Fruit fly (Drosophila melanogaster) whole organism, embryonic: ENCODE results near the gene CG46059.

Experiments used
- Atf-2 ChIP-seq: fragments of 200-800 bp; sonication (Bioruptor generic); optimal IDR thresholded peaks from 2 replicates; lab custom pipeline; 2016; ENCODE audit warnings: missing biosample characterization, missing genetic modification characterization
- Bdp1 ChIP-seq: fragments of 200-800 bp; sonication (Bioruptor generic); optimal IDR thresholded peaks from 3 replicates; lab custom pipeline; 2016; ENCODE audit warnings: missing biosample characterization, missing genetic modification characterization
- CG11456 ChIP-seq: fragments of 200-800 bp; sonication (Bioruptor generic); IDR thresholded peaks from 3 replicates; pipeline ENCODE4 v1.3.6; 2022; ENCODE audit warnings: missing biosample characterization, missing genetic modification characterization
- CG14441 ChIP-seq: fragments of 200-800 bp; sonication (Bioruptor generic); IDR thresholded peaks from 2 replicates; pipeline ENCODE4 v1.3.6; 2022; ENCODE audit warnings: missing biosample characterization, missing genetic modification characterization
- CG14710 ChIP-seq: fragments of 200-800 bp; sonication (Bioruptor generic); optimal IDR thresholded peaks from 3 replicates; lab custom pipeline; 2019; ENCODE audit warnings: missing biosample characterization, mild to moderate bottlenecking, missing genetic modification characterization, moderate library complexity
- CG15479 ChIP-seq: fragments of 200-800 bp; sonication (Bioruptor generic); optimal IDR thresholded peaks from 3 replicates; lab custom pipeline; 2019; ENCODE audit warnings: missing biosample characterization, mild to moderate bottlenecking, missing genetic modification characterization, moderate library complexity
- CG1832 ChIP-seq: fragments of 200-800 bp; sonication (Bioruptor generic); optimal IDR thresholded peaks from 2 replicates; lab custom pipeline; 2017; ENCODE audit warnings: missing biosample characterization, mild to moderate bottlenecking, missing genetic modification characterization, inconsistent platforms
- CG2129 ChIP-seq: fragments of 200-800 bp; sonication (Bioruptor generic); IDR thresholded peaks from 2 replicates; pipeline ENCODE4 v1.3.6; 2022; ENCODE audit warnings: missing biosample characterization, missing genetic modification characterization; ENCODE audit not compliant: partially characterized antibody
- CG3163 ChIP-seq: fragments of 200-800 bp; sonication (Bioruptor generic); optimal IDR thresholded peaks from 3 replicates; lab custom pipeline; 2016; ENCODE audit warnings: missing biosample characterization, missing genetic modification characterization
- CG32532 ChIP-seq: fragments of 200-800 bp; sonication (Bioruptor generic); IDR thresholded peaks from 2 replicates; pipeline ENCODE4 v1.3.6; 2022; ENCODE audit warnings: missing biosample characterization, missing genetic modification characterization
- CG3726 ChIP-seq: fragments of 200-800 bp; sonication (Bioruptor generic); IDR thresholded peaks from 3 replicates; pipeline ENCODE4, ENCODE4 v1.3.6; 2022; ENCODE audit warnings: missing biosample characterization, missing genetic modification characterization
- CG4328 ChIP-seq: fragments of 200-800 bp; sonication (Bioruptor generic); optimal IDR thresholded peaks from 3 replicates; lab custom pipeline; 2017; ENCODE audit warnings: missing biosample characterization, missing genetic modification reagents, missing genetic modification characterization
- CG7963 ChIP-seq: fragments of 200-800 bp; sonication (Bioruptor generic); IDR thresholded peaks from 3 replicates; pipeline ENCODE4 v1.3.6; 2022; ENCODE audit warnings: missing biosample characterization, missing genetic modification characterization; ENCODE audit not compliant: partially characterized antibody
- CG8388 ChIP-seq: fragments of 200-800 bp; sonication (Bioruptor generic); optimal IDR thresholded peaks from 2 replicates; lab custom pipeline; 2019; ENCODE audit warnings: missing biosample characterization, mild to moderate bottlenecking, missing genetic modification characterization, moderate library complexity
- CG8944 ChIP-seq: fragments of 200-800 bp; sonication (Bioruptor generic); optimal IDR thresholded peaks from 3 replicates; lab custom pipeline; 2016; ENCODE audit warnings: missing biosample characterization, missing genetic modification characterization
- CG9876 ChIP-seq: fragments of 200-800 bp; sonication (Bioruptor generic); optimal IDR thresholded peaks from 2 replicates; lab custom pipeline; 2016; ENCODE audit warnings: missing biosample characterization, missing genetic modification characterization
- CG9932 ChIP-seq: fragments of 200-800 bp; sonication (Bioruptor generic); IDR thresholded peaks from 2 replicates; pipeline ENCODE4 v1.3.6; 2022; ENCODE audit warnings: missing biosample characterization, missing genetic modification characterization
- CrebB ChIP-seq: fragments of 200-800 bp; sonication (Bioruptor generic); optimal IDR thresholded peaks from 3 replicates; lab custom pipeline; 2018; ENCODE audit warnings: missing biosample characterization, mild to moderate bottlenecking, missing genetic modification characterization
- Hand ChIP-seq: fragments of 200-800 bp; sonication (Bioruptor generic); optimal IDR thresholded peaks from 2 replicates; lab custom pipeline; 2017; ENCODE audit warnings: mild to moderate bottlenecking, missing biosample characterization, missing genetic modification reagents, missing genetic modification characterization
- Mad ChIP-seq: fragments of 200-800 bp; sonication (Bioruptor generic); optimal IDR thresholded peaks from 2 replicates; lab custom pipeline; 2016; ENCODE audit warnings: missing biosample characterization, missing genetic modification characterization
- Myb ChIP-seq: fragments of 200-800 bp; sonication (Bioruptor generic); optimal IDR thresholded peaks from 2 replicates; lab custom pipeline; 2016; ENCODE audit warnings: missing biosample characterization, missing genetic modification characterization
- Oaz ChIP-seq: fragments of 200-800 bp; sonication (Bioruptor generic); IDR thresholded peaks from 2 replicates; pipeline ENCODE4 v1.3.6; 2022; ENCODE audit warnings: missing biosample characterization, missing genetic modification characterization
- Opbp ChIP-seq: fragments of 200-800 bp; sonication (Bioruptor generic); IDR thresholded peaks from 3 replicates; pipeline ENCODE4 v1.3.6; 2022; ENCODE audit warnings: missing biosample characterization, missing genetic modification characterization; ENCODE audit not compliant: partially characterized antibody
- Poxn ChIP-seq: fragments of 200-800 bp; sonication (Bioruptor generic); IDR thresholded peaks from 2 replicates; pipeline ENCODE4 v1.3.6; 2022; ENCODE audit warnings: missing biosample characterization, missing genetic modification characterization
- Scr ChIP-seq: fragments of 200-800 bp; sonication (Bioruptor generic); IDR thresholded peaks from 2 replicates; pipeline ENCODE4 v1.3.6; 2022; ENCODE audit warnings: missing biosample characterization, missing genetic modification characterization; ENCODE audit not compliant: partially characterized antibody
- Sox102F ChIP-seq: fragments of 200-800 bp; sonication (Bioruptor generic); optimal IDR thresholded peaks from 2 replicates; lab custom pipeline; 2018; ENCODE audit warnings: missing biosample characterization, mild to moderate bottlenecking, missing genetic modification characterization, moderate library complexity
- amos ChIP-seq: fragments of 200-800 bp; sonication (Bioruptor generic); IDR thresholded peaks from 2 replicates; pipeline ENCODE4 v1.3.6; 2022; ENCODE audit warnings: missing biosample characterization, missing genetic modification characterization; ENCODE audit not compliant: partially characterized antibody
- aop ChIP-seq: fragments of 200-800 bp; sonication (Bioruptor generic); IDR thresholded peaks from 2 replicates; pipeline ENCODE4 v1.3.6; 2022; ENCODE audit warnings: missing biosample characterization, missing genetic modification characterization
- ap ChIP-seq: fragments of 200-800 bp; sonication (Bioruptor generic); IDR thresholded peaks from 2 replicates; pipeline ENCODE4 v1.3.6; 2022; ENCODE audit warnings: missing biosample characterization, missing genetic modification characterization
- br ChIP-seq: fragments of >200 bp; optimal IDR thresholded peaks from 2 replicates; lab custom pipeline; 2017
- disco-r ChIP-seq: fragments of 200-800 bp; sonication (Bioruptor generic); optimal IDR thresholded peaks from 2 replicates; lab custom pipeline; 2016; ENCODE audit warnings: missing biosample characterization, missing genetic modification characterization
- dmrt11E ChIP-seq: fragments of 200-800 bp; sonication (Bioruptor generic); optimal IDR thresholded peaks from 3 replicates; lab custom pipeline; 2018; ENCODE audit warnings: missing biosample characterization, mild to moderate bottlenecking, missing genetic modification characterization, moderate library complexity
- dysf ChIP-seq: fragments of 200-800 bp; sonication (Bioruptor generic); IDR thresholded peaks from 3 replicates; pipeline ENCODE4 v1.3.6; 2022; ENCODE audit warnings: missing biosample characterization, missing genetic modification characterization
- eve ChIP-seq, 2 experiments: fragments of >200 bp; optimal IDR thresholded peaks; 2 replicates each; lab custom pipeline; 2017; ENCODE audit warnings: missing biosample characterization in 2 of 2, missing genetic modification characterization in 2 of 2
- fd96Cb ChIP-seq: fragments of 200-800 bp; sonication (Bioruptor generic); optimal IDR thresholded peaks from 2 replicates; lab custom pipeline; 2018; ENCODE audit warnings: missing biosample characterization, mild to moderate bottlenecking, missing genetic modification characterization, moderate library complexity
- gce ChIP-seq: fragments of 200-800 bp; sonication (Bioruptor generic); IDR thresholded peaks from 3 replicates; pipeline ENCODE4 v1.3.6; 2022; ENCODE audit warnings: missing biosample characterization, missing genetic modification characterization
- hth ChIP-seq: fragments of >200 bp; optimal IDR thresholded peaks from 2 replicates; lab custom pipeline; 2017; ENCODE audit warnings: inconsistent platforms
- ind ChIP-seq: fragments of 200-800 bp; sonication (Bioruptor generic); optimal IDR thresholded peaks from 3 replicates; lab custom pipeline; 2016; ENCODE audit warnings: missing biosample characterization, missing genetic modification characterization
- inv ChIP-seq: fragments of 200-800 bp; sonication (Bioruptor generic); IDR thresholded peaks from 2 replicates; pipeline ENCODE4 v1.3.6; 2022; ENCODE audit warnings: missing biosample characterization, missing genetic modification characterization; ENCODE audit not compliant: partially characterized antibody
- kah ChIP-seq: fragments of 200-800 bp; sonication (Bioruptor generic); optimal IDR thresholded peaks from 2 replicates; lab custom pipeline; 2018; ENCODE audit warnings: missing biosample characterization, mild to moderate bottlenecking, missing genetic modification characterization
- kay ChIP-seq: fragments of 200-800 bp; sonication (Bioruptor generic); optimal IDR thresholded peaks from 2 replicates; lab custom pipeline; 2016; ENCODE audit warnings: missing biosample characterization, missing genetic modification characterization
- nmo ChIP-seq: fragments of 200-800 bp; sonication (Bioruptor generic); optimal IDR thresholded peaks from 2 replicates; lab custom pipeline; 2018; ENCODE audit warnings: missing biosample characterization, mild to moderate bottlenecking, missing genetic modification characterization, moderate library complexity
- odd ChIP-seq: fragments of 200-800 bp; sonication (Bioruptor generic); optimal IDR thresholded peaks from 2 replicates; lab custom pipeline; 2017; ENCODE audit warnings: missing biosample characterization, mild to moderate bottlenecking, missing genetic modification characterization
- org-1 ChIP-seq: fragments of 200-800 bp; sonication (Bioruptor generic); optimal IDR thresholded peaks from 2 replicates; lab custom pipeline; 2017; ENCODE audit warnings: missing biosample characterization, missing genetic modification characterization
- sd ChIP-seq: fragments of 200-800 bp; sonication (Bioruptor generic); optimal IDR thresholded peaks from 3 replicates; lab custom pipeline; 2018; ENCODE audit warnings: missing biosample characterization, mild to moderate bottlenecking, missing genetic modification characterization, moderate library complexity
- trh ChIP-seq: fragments of 200-800 bp; sonication (Bioruptor generic); optimal IDR thresholded peaks from 2 replicates; lab custom pipeline; 2016; ENCODE audit warnings: missing biosample characterization, missing genetic modification characterization
- tup ChIP-seq: fragments of 200-800 bp; sonication (Bioruptor generic); optimal IDR thresholded peaks from 2 replicates; lab custom pipeline; 2016; ENCODE audit warnings: missing biosample characterization, mild to moderate bottlenecking, missing genetic modification characterization, moderate library complexity
- usp ChIP-seq: fragments of >200 bp; optimal IDR thresholded peaks from 2 replicates; lab custom pipeline; 2017; ENCODE audit warnings: missing biosample characterization, missing genetic modification characterization
- zfh2 ChIP-seq: fragments of 200-800 bp; sonication (Bioruptor generic); optimal IDR thresholded peaks from 2 replicates; lab custom pipeline; 2016; ENCODE audit warnings: missing biosample characterization, missing genetic modification characterization

Gene CG46059

DNA sequence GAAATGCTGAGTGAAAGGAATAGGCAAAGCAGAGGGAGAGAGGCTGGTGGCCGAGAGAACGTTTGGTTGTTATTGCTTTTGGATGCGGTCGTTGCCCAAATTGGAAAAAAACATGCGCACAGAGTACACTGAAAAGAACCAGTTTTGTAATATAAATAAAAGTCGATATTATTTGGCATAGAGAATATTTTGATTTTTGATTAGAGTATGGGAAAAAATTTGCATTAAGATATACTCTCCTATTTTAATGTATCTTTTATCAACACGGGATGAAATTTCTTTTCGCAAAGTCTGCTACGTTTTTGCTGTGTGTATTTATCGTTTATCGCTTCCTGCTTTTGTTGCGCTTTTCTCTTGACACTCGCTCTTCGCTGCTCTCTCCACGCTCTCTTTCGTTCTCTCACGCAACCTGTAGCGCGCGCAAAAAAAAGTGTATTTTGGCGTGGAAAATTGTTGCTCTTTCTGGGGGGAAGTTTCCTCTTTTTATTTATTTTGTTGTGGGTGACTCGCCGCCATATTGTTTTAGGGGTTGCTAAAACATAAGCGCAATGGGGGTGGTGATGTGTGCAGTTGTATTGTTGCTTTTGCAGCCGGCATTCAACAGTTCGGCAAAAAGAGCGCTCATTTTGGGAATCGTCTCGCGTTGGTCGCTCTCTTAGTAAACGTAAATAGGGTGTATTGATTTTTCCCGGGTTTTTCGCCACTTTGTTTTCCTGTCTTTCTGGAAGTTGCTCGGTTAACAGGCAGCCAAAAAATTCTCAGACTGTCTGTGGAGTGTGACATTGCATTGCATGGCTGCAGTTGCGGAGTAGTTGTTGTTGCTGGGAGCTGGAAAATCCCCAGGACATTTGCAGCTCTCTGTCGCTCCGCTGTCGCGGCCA, 18.4 kb downstream of the CG46059 start (continued):
- peak; percentile 94 for TF ChIP-seq Oaz (GFP tag; lab: Robert Waterston, UW)
- peak; percentile 91 for TF ChIP-seq CG8944
- peak; percentile 98 for TF ChIP-seq CG8388
- TF ChIP-seq eve (GFP tag; optimal IDR thresholded peaks at IDR 0.05; lab: Kevin White, UChicago), result peak in 1 of 2 experiments; percentile 38
- TF ChIP-seq CG4328 (GFP tag; lab: Kevin White, UChicago), result peak; percentile 92
- TF ChIP-seq Bdp1 (GFP tag; lab: Kevin White, UChicago), result peak; percentile 82
- peak; percentile 97 for TF ChIP-seq nmo (GFP tag; lab: Kevin White, UChicago)
- TF ChIP-seq fd96Cb (tag; lab: Kevin White, UChicago), result peak; percentile 97
- peak; percentile 90 for TF ChIP-seq trh (GFP tag; lab: Kevin White, UChicago)
- peak; percentile 82 for TF ChIP-seq Myb (GFP tag; lab: Kevin White, UChicago)
- TF ChIP-seq disco-r (GFP tag; lab: Kevin White, UChicago), result peak; percentile 93
- peak; percentile 98 for TF ChIP-seq CG32532 (GFP tag; lab: Robert Waterston, UW)
- TF ChIP-seq zfh2 (GFP tag; lab: Kevin White, UChicago), result peak; percentile 79
- TF ChIP-seq dmrt11E (tag; lab: Kevin White, UChicago), result peak; percentile 89
- peak; percentile 94 for TF ChIP-seq CrebB
- TF ChIP-seq gce (GFP tag; lab: Robert Waterston, UW), result peak; percentile 96
- TF ChIP-seq inv (GFP tag; lab: Robert Waterston, UW), result no peak
- TF ChIP-seq br, result no peak
- peak; percentile 95 for TF ChIP-seq CG11456
- no peak for TF ChIP-seq Scr (GFP tag; lab: Robert Waterston, UW)
- TF ChIP-seq CG3163, result peak; percentile 81
- peak; percentile 94 for TF ChIP-seq CG9932 (GFP tag; lab: Robert Waterston, UW)
- TF ChIP-seq kay (GFP tag; lab: Kevin White, UChicago), result peak; percentile 97
- peak; percentile 98 for TF ChIP-seq dysf (GFP tag; lab: Robert Waterston, UW)
- peak; percentile 84 for TF ChIP-seq tup
- no peak for TF ChIP-seq usp
- TF ChIP-seq ap (GFP tag; lab: Robert Waterston, UW), result peak; percentile 95
- TF ChIP-seq Opbp (GFP tag; lab: Robert Waterston, UW), result no peak
- no peak for TF ChIP-seq hth
- peak; percentile 95 for TF ChIP-seq org-1
- TF ChIP-seq Sox102F (GFP tag; lab: Kevin White, UChicago), result peak; percentile 99
- TF ChIP-seq amos, result no peak
- TF ChIP-seq CG9876 (GFP tag; lab: Kevin White, UChicago), result peak; percentile 77
- TF ChIP-seq aop (GFP tag; lab: Robert Waterston, UW), result peak; percentile 90
- peak; percentile 96 for TF ChIP-seq Hand (GFP tag; lab: Kevin White, UChicago)
- TF ChIP-seq CG2129 (GFP tag; lab: Robert Waterston, UW), result no peak
- peak; percentile 74 for TF ChIP-seq Poxn (GFP tag; lab: Robert Waterston, UW)
- peak; percentile 73 for TF ChIP-seq CG15479 (GFP tag; lab: Kevin White, UChicago)
- peak; percentile 95 for TF ChIP-seq Mad (GFP tag; lab: Kevin White, UChicago)
- peak; percentile 96 for TF ChIP-seq CG14710
- TF ChIP-seq CG1832 (GFP tag; lab: Kevin White, UChicago), result no peak
- peak; percentile 94 for TF ChIP-seq odd (GFP tag; lab: Kevin White, UChicago)
- peak; percentile 98 for TF ChIP-seq CG14441 (GFP tag; lab: Robert Waterston, UW)
- TF ChIP-seq CG7963 (GFP tag; lab: Robert Waterston, UW), result no peak
- peak; percentile 92 for TF ChIP-seq Atf-2 (GFP tag; lab: Kevin White, UChicago)
- TF ChIP-seq ind (GFP tag; lab: Kevin White, UChicago), result peak; percentile 98
- TF ChIP-seq sd, result peak; percentile 76
- TF ChIP-seq kah, result peak; percentile 93
- peak; percentile 96 for TF ChIP-seq CG3726 (GFP tag; lab: Robert Waterston, UW)
